Fruit fly (Drosophila melanogaster): ENCODE measurements around the gene CG17754.

The CG17754 gene

dm6 chrX:9251212-9251877 is 1.1 kb downstream of the CG17754 start (continued):
- TF ChIP-seq Ets96B (tag; optimal IDR thresholded peaks at IDR 0.05) (peak; percentile 51), fd59A (GFP tag; optimal IDR thresholded peaks at IDR 0.05) (peak; percentile 47), esn (GFP tag; optimal IDR thresholded peaks at IDR 0.05) (peak; percentile 78), CG6276 (GFP tag; optimal IDR thresholded peaks at IDR 0.05) (peak; percentile 50), pdm3 (GFP tag; optimal IDR thresholded peaks at IDR 0.05) (peak; percentile 73), salr (GFP tag; optimal IDR thresholded peaks at IDR 0.05) (peak; percentile 8 to 77), CG6792 (GFP tag; optimal IDR thresholded peaks at IDR 0.05) (peak; percentile 44), dsx (GFP tag; optimal IDR thresholded peaks at IDR 0.05; ENCODE audit: poor library complexity, severe bottlenecking) (peak; percentile 51), net (GFP tag; optimal IDR thresholded peaks at IDR 0.05) (peak; percentile 53), achi (GFP tag; optimal IDR thresholded peaks at IDR 0.05) (peak; percentile 51), CG11762 (GFP tag; optimal IDR thresholded peaks at IDR 0.05; ENCODE audit: insufficient read depth) (peak; percentile 24), CG11902 (GFP tag; optimal IDR thresholded peaks at IDR 0.05) (peak; percentile 59), CG8119 (GFP tag; IDR thresholded peaks at IDR 0.05) (peak; percentile 30; the same call in 2 of the 3 replicates), OdsH (GFP tag; optimal IDR thresholded peaks at IDR 0.05) (peak; percentile 63), Smox (GFP tag; optimal IDR thresholded peaks at IDR 0.05) (peak; percentile 64)

- TF ChIP-seq fd85E (GFP tag; optimal IDR thresholded peaks at IDR 0.05) (no peak), CG4318 (GFP tag; optimal IDR thresholded peaks at IDR 0.05) (no peak), CG1621 (tag; optimal IDR thresholded peaks at IDR 0.05) (peak; percentile 42), CG6163 (GFP tag; IDR thresholded peaks at IDR 0.05) (peak; percentile 57; the same call in 2 of the 3 replicates), Smox (GFP tag; optimal IDR thresholded peaks at IDR 0.05) (no peak), vri (GFP tag; optimal IDR thresholded peaks at IDR 0.05) (peak; percentile 13), CG34406 (GFP tag; optimal IDR thresholded peaks at IDR 0.05) (no peak), lz (GFP tag; optimal IDR thresholded peaks at IDR 0.05) (peak; percentile 12), net (GFP tag; optimal IDR thresholded peaks at IDR 0.05) (no peak), CG16779 (tag; optimal IDR thresholded peaks at IDR 0.05) (no peak), cyc (GFP tag; optimal IDR thresholded peaks at IDR 0.05) (no peak), CG10669 (GFP tag; optimal IDR thresholded peaks at IDR 0.05) (no peak), CG7368 (GFP tag; optimal IDR thresholded peaks at IDR 0.05) (no peak), topi (GFP tag; optimal IDR thresholded peaks at IDR 0.05) (peak; percentile 12), CG15336 (GFP tag; IDR thresholded peaks at IDR 0.05) (peak; percentile 41; the same call in 1 of the 2 replicates), Blimp-1 (GFP tag; optimal IDR thresholded peaks at IDR 0.05) (no peak), Hr39 (GFP tag; optimal IDR thresholded peaks at IDR 0.05) (no peak), Eip78C (GFP tag) (peak; percentile 53), Lpt (GFP tag; optimal IDR thresholded peaks at IDR 0.05) (no peak), achi (GFP tag; optimal IDR thresholded peaks at IDR 0.05) (no peak), Eip75B (GFP tag; optimal IDR thresholded peaks at IDR 0.05) (no peak), ss (GFP tag; optimal IDR thresholded peaks at IDR 0.05) (no peak), spab (GFP tag; optimal IDR thresholded peaks at IDR 0.05) (no peak), dac (GFP tag; optimal IDR thresholded peaks at IDR 0.05) (peak; percentile 9), fd59A (GFP tag; optimal IDR thresholded peaks at IDR 0.05) (no peak), CG10631 (GFP tag; optimal IDR thresholded peaks at IDR 0.05) (no peak), CG8319 (GFP tag; optimal IDR thresholded peaks at IDR 0.05) (no peak), CG32006 (GFP tag; optimal IDR thresholded peaks at IDR 0.05) (peak; percentile 20), CG3919 (GFP tag; optimal IDR thresholded peaks at IDR 0.05) (no peak), svp (GFP tag) (peak; percentile 68), acj6 (GFP tag; optimal IDR thresholded peaks at IDR 0.05) (no peak), CG6792 (GFP tag; optimal IDR thresholded peaks at IDR 0.05) (no peak), Sox15 (GFP tag; optimal IDR thresholded peaks at IDR 0.05) (no peak), Ets21C (GFP tag; optimal IDR thresholded peaks at IDR 0.05) (no peak), pdm3 (GFP tag; optimal IDR thresholded peaks at IDR 0.05) (peak; percentile 15), CG6854 (GFP tag; optimal IDR thresholded peaks at IDR 0.05) (no peak), CG11762 (GFP tag; optimal IDR thresholded peaks at IDR 0.05; ENCODE audit: insufficient read depth) (no peak), CG31627 (GFP tag; optimal IDR thresholded peaks at IDR 0.05) (no peak), CG6276 (GFP tag; optimal IDR thresholded peaks at IDR 0.05) (no peak), Ets96B (tag; optimal IDR thresholded peaks at IDR 0.05) (no peak), fkh (GFP tag; optimal IDR thresholded peaks at IDR 0.05) (no peak)
Observed at dm6 chrX:9252051-9252708, 2.0 kb downstream of the CG17754 start.
